Worm (Caenorhabditis elegans) whole organism, L1 larva: ENCODE results near the gene nhr-170.

ENCODE experiments used
- C34B4.2 ChIP-seq: sonication (generic microtip); optimal IDR thresholded peaks from 2 replicates; lab custom pipeline; 2017; ENCODE audit warnings: mild to moderate bottlenecking, missing genetic modification characterization, missing compliant biosample characterization
- Y116A8C.19 ChIP-seq: sonication (generic microtip); optimal IDR thresholded peaks from 2 replicates; lab custom pipeline; 2016; ENCODE audit warnings: missing compliant biosample characterization, missing genetic modification characterization, borderline replicate concordance
- ama-1 ChIP-seq: fragments of 150-350 bp; optimal IDR thresholded peaks from 2 replicates; lab custom pipeline; 2014
- blmp-1 ChIP-seq: fragments of 150-350 bp; optimal IDR thresholded peaks from 2 replicates; lab custom pipeline; 2014; ENCODE audit warnings: missing biosample characterization, missing genetic modification characterization
- ceh-82 ChIP-seq, 3 experiments: fragments of 150-350 bp in 1 of 3; sonication (generic microtip) in 2 of 3; optimal IDR thresholded peaks; 2 replicates each; lab custom pipeline; 2014 to 2017; ENCODE audit warnings: missing biosample characterization in 3 of 3, missing genetic modification characterization in 3 of 3
- ceh-88 ChIP-seq: fragments of 200-800 bp; sonication (Bioruptor generic); IDR thresholded peaks from 2 replicates; pipeline ENCODE4 v1.3.6; 2022; ENCODE audit warnings: missing genetic modification characterization, missing compliant biosample characterization
- dsc-1 ChIP-seq: sonication (generic microtip); optimal IDR thresholded peaks from 2 replicates; lab custom pipeline; 2016; ENCODE audit warnings: mild to moderate bottlenecking, missing genetic modification characterization, missing compliant biosample characterization
- efl-1 ChIP-seq, 4 experiments: fragments of 150-350 bp; optimal IDR thresholded peaks in 3 of 4; peaks in 1 of 4; 1 replicate in 1 of 4; 2 replicates in 3 of 4; lab custom pipeline; 2014; ENCODE audit warnings: missing biosample characterization in 2 of 4, missing genetic modification characterization in 2 of 4, missing genetic modification reagents in 2 of 4
- efl-3 ChIP-seq: fragments of 200-800 bp; sonication (Bioruptor generic); optimal IDR thresholded peaks from 2 replicates; lab custom pipeline; 2018; ENCODE audit warnings: mild to moderate bottlenecking, missing genetic modification characterization, missing compliant biosample characterization
- egl-27 ChIP-seq, 2 experiments: fragments of 150-350 bp in 1 of 2; sonication (generic microtip); optimal IDR thresholded peaks; 3 replicates each; lab custom pipeline; 2017 to 2018; ENCODE audit warnings: missing biosample characterization in 2 of 2, missing genetic modification characterization in 2 of 2, missing genetic modification reagents in 2 of 2
- ets-5 ChIP-seq: fragments of 200-800 bp; sonication (Bioruptor generic); IDR thresholded peaks from 2 replicates; pipeline ENCODE4 v1.3.6; 2022; ENCODE audit warnings: missing genetic modification characterization, missing compliant biosample characterization
- fkh-10 ChIP-seq: sonication (generic microtip); optimal IDR thresholded peaks from 2 replicates; lab custom pipeline; 2017; ENCODE audit warnings: missing biosample characterization, missing genetic modification reagents, missing genetic modification characterization
- fkh-8 ChIP-seq: sonication (generic microtip); optimal IDR thresholded peaks from 2 replicates; lab custom pipeline; 2016; ENCODE audit warnings: mild to moderate bottlenecking, missing genetic modification characterization, missing compliant biosample characterization
- fos-1 ChIP-seq: fragments of 150-350 bp; optimal IDR thresholded peaks from 2 replicates; lab custom pipeline; 2014; ENCODE audit warnings: missing biosample characterization, missing genetic modification characterization
- hlh-17 ChIP-seq: fragments of 200-800 bp; sonication (Bioruptor generic); optimal IDR thresholded peaks from 2 replicates; lab custom pipeline; 2018; ENCODE audit warnings: missing genetic modification characterization, mild to moderate bottlenecking, missing compliant biosample characterization, moderate library complexity, borderline replicate concordance
- isw-1 ChIP-seq: fragments of 200-800 bp; sonication (Bioruptor generic); IDR thresholded peaks from 2 replicates; pipeline ENCODE4 v1.3.6; 2022; ENCODE audit warnings: missing genetic modification characterization, missing compliant biosample characterization
- jun-1 ChIP-seq: fragments of 150-350 bp; optimal IDR thresholded peaks from 2 replicates; lab custom pipeline; 2014; ENCODE audit warnings: missing biosample characterization, missing genetic modification reagents, missing genetic modification characterization
- lin-13 ChIP-seq: fragments of 150-350 bp; optimal IDR thresholded peaks from 2 replicates; lab custom pipeline; 2014; ENCODE audit warnings: missing biosample characterization, missing genetic modification reagents, missing genetic modification characterization
- lin-14 ChIP-seq: fragments of 200-800 bp; sonication (Bioruptor generic); optimal IDR thresholded peaks from 2 replicates; lab custom pipeline; 2018; ENCODE audit warnings: mild to moderate bottlenecking, missing genetic modification characterization, moderate library complexity, missing compliant biosample characterization
- lin-15B ChIP-seq: fragments of 150-350 bp; sonication (generic microtip); optimal IDR thresholded peaks from 3 replicates; lab custom pipeline; 2014; ENCODE audit warnings: missing biosample characterization, missing genetic modification characterization
- lin-35 ChIP-seq, 2 experiments: fragments of 150-350 bp; optimal IDR thresholded peaks; 2 replicates each; lab custom pipeline; 2014; ENCODE audit warnings: missing biosample characterization in 2 of 2, missing genetic modification characterization in 2 of 2, missing genetic modification reagents in 2 of 2
- lin-39 ChIP-seq: fragments of 150-350 bp; optimal IDR thresholded peaks from 2 replicates; lab custom pipeline; 2014; ENCODE audit warnings: missing biosample characterization, missing genetic modification reagents, missing genetic modification characterization
- lir-3 ChIP-seq: sonication (generic microtip); optimal IDR thresholded peaks from 2 replicates; lab custom pipeline; 2016; ENCODE audit warnings: mild to moderate bottlenecking, missing genetic modification characterization, moderate library complexity, missing compliant biosample characterization; ENCODE audit not compliant: poor library complexity
- lsy-2 ChIP-seq, 2 experiments: fragments of 150-350 bp; optimal IDR thresholded peaks; 2 replicates each; lab custom pipeline; 2014; ENCODE audit warnings: missing biosample characterization in 2 of 2, missing genetic modification characterization in 2 of 2
- mdl-1 ChIP-seq, 2 experiments: fragments of 150-350 bp; optimal IDR thresholded peaks; 2 replicates each; lab custom pipeline; 2014 to 2017; ENCODE audit warnings: missing biosample characterization in 2 of 2, missing genetic modification characterization in 2 of 2, inconsistent platforms in 1 of 2
- nhr-19 ChIP-seq: fragments of 200-800 bp; sonication (Bioruptor generic); conservative IDR thresholded peaks from 2 replicates; pipeline ENCODE4 v1.3.6; 2022; ENCODE audit warnings: missing genetic modification characterization, missing compliant biosample characterization
- nhr-20 ChIP-seq: sonication (generic microtip); optimal IDR thresholded peaks from 2 replicates; lab custom pipeline; 2016; ENCODE audit warnings: mild to moderate bottlenecking, missing genetic modification characterization, missing compliant biosample characterization
- nhr-237 ChIP-seq: fragments of 150-350 bp; optimal IDR thresholded peaks from 2 replicates; lab custom pipeline; 2014; ENCODE audit warnings: missing biosample characterization, missing genetic modification characterization
- nhr-28 ChIP-seq: fragments of 150-350 bp; optimal IDR thresholded peaks from 2 replicates; lab custom pipeline; 2014; ENCODE audit warnings: missing biosample characterization, missing genetic modification characterization
- nhr-47 ChIP-seq: sonication (generic microtip); optimal IDR thresholded peaks from 2 replicates; lab custom pipeline; 2016; ENCODE audit warnings: mild to moderate bottlenecking, missing genetic modification characterization, moderate library complexity, missing compliant biosample characterization
- nhr-71 ChIP-seq: sonication (generic microtip); optimal IDR thresholded peaks from 2 replicates; lab custom pipeline; 2016; ENCODE audit warnings: mild to moderate bottlenecking, missing genetic modification characterization, moderate library complexity, missing compliant biosample characterization
- nhr-84 ChIP-seq: sonication (generic microtip); optimal IDR thresholded peaks from 2 replicates; lab custom pipeline; 2017; ENCODE audit warnings: missing biosample characterization, missing genetic modification characterization
- pax-3 ChIP-seq: fragments of 200-800 bp; sonication (Bioruptor generic); optimal IDR thresholded peaks from 2 replicates; lab custom pipeline; 2018; ENCODE audit warnings: mild to moderate bottlenecking, missing genetic modification characterization, moderate library complexity, missing compliant biosample characterization
- skn-1 ChIP-seq: fragments of 150-350 bp; optimal IDR thresholded peaks from 2 replicates; lab custom pipeline; 2014; ENCODE audit warnings: missing biosample characterization, missing genetic modification characterization
- snpc-4 ChIP-seq: fragments of 150-350 bp; optimal IDR thresholded peaks from 2 replicates; lab custom pipeline; 2014; ENCODE audit warnings: missing biosample characterization, missing genetic modification characterization
- sox-4 ChIP-seq: sonication (generic microtip); optimal IDR thresholded peaks from 2 replicates; lab custom pipeline; 2016; ENCODE audit warnings: missing genetic modification characterization, missing compliant biosample characterization
- sup-37 ChIP-seq: fragments of 200-800 bp; sonication (Bioruptor generic); optimal IDR thresholded peaks from 2 replicates; lab custom pipeline; 2018; ENCODE audit warnings: mild to moderate bottlenecking, missing genetic modification characterization, missing compliant biosample characterization
- tbx-2 ChIP-seq: sonication (generic microtip); optimal IDR thresholded peaks from 2 replicates; lab custom pipeline; 2016; ENCODE audit warnings: missing genetic modification characterization, missing compliant biosample characterization
- tlp-1 ChIP-seq: fragments of 150-350 bp; optimal IDR thresholded peaks from 2 replicates; lab custom pipeline; 2014; ENCODE audit warnings: missing biosample characterization, missing genetic modification characterization
- unc-130 ChIP-seq: fragments of 150-350 bp; optimal IDR thresholded peaks from 2 replicates; lab custom pipeline; 2017; ENCODE audit warnings: missing biosample characterization, missing genetic modification characterization, inconsistent platforms
- zip-4 ChIP-seq: fragments of 200-800 bp; sonication (Bioruptor generic); optimal IDR thresholded peaks from 2 replicates; lab custom pipeline; 2018; ENCODE audit warnings: mild to moderate bottlenecking, missing genetic modification characterization, moderate library complexity, missing compliant biosample characterization

nhr-170 gene

ce11 chrV:18790658-18791057, 10.0 kb downstream of the nhr-170 start, which contains the start of gene nhr-231:
TSS of gene nhr-231 (plus strand) at chrV:18790958.
- TF ChIP-seq hlh-17 (GFP tag; lab: Kevin White, UChicago) (no peak), lsy-2 (tag; optimal IDR thresholded peaks at IDR 0.05; lab: Kevin White, UChicago) (no peak), mdl-1 (tag; optimal IDR thresholded peaks at IDR 0.05; lab: Kevin White, UChicago) (no peak), nhr-71 (tag; lab: Kevin White, UChicago) (no peak), sup-37 (GFP tag; lab: Kevin White, UChicago) (no peak), isw-1 (GFP tag; lab: Robert Waterston, UW) (no peak), ama-1 (no peak), lin-14 (no peak), nhr-28 (no peak), fos-1 (tag; lab: Kevin White, UChicago) (no peak)
- TF ChIP-seq, all 84 proteins: peak for 0

ce11 chrV:18787417-18787918, 13.2 kb downstream of the nhr-170 start, which contains the start of gene Y17D7B.2:
TSS of gene Y17D7B.2 (plus strand) at chrV:18787739.
- TF ChIP-seq egl-27 (tag; optimal IDR thresholded peaks at IDR 0.05; lab: Kevin White, UChicago) (no peak), lin-35 (GFP tag; optimal IDR thresholded peaks at IDR 0.05; lab: Kevin White, UChicago) (no peak), zip-4 (GFP tag; lab: Kevin White, UChicago) (peak; percentile 36), snpc-4 (no peak)

ce11 chrV:18786694-18787093, 13.9 kb downstream of the nhr-170 start, which contains the start of gene Y17D7B.3:
TSS of gene Y17D7B.3 (minus strand) at chrV:18786794.
- TF ChIP-seq ama-1 (no peak), unc-130 (tag; lab: Kevin White, UChicago) (no peak), lin-15B (tag; lab: Kevin White, UChicago) (no peak), fkh-10 (GFP tag; lab: Kevin White, UChicago) (no peak), efl-3 (GFP tag; lab: Kevin White, UChicago) (no peak), lin-39 (tag; lab: Kevin White, UChicago) (no peak), lin-13 (GFP tag; lab: Kevin White, UChicago) (no peak), ceh-82 (tag; optimal IDR thresholded peaks at IDR 0.05; lab: Kevin White, UChicago) (no peak), C34B4.2 (tag; lab: Kevin White, UChicago) (no peak), Y116A8C.19 (tag; lab: Kevin White, UChicago) (no peak), nhr-84 (tag; lab: Kevin White, UChicago) (no peak), ceh-88 (GFP tag; lab: Robert Waterston, UW) (no peak), blmp-1 (no peak)

ce11 chrV:18783474-18783873, 17.2 kb downstream of the nhr-170 start, which contains the start of gene Y17D7B.10:
TSS of gene Y17D7B.10 (plus strand) at chrV:18783716.
- no peak for TF ChIP-seq tbx-2 (tag; lab: Kevin White, UChicago)
- TF ChIP-seq egl-27 (tag; optimal IDR thresholded peaks at IDR 0.05; lab: Kevin White, UChicago) = no peak
- no peak for TF ChIP-seq tlp-1 (tag; lab: Kevin White, UChicago)
- TF ChIP-seq dsc-1 (tag; lab: Kevin White, UChicago) = peak; percentile 25
- TF ChIP-seq nhr-19 (GFP tag; lab: Robert Waterston, UW) = no peak
- TF ChIP-seq nhr-237 (tag; lab: Kevin White, UChicago) = no peak
- no peak for TF ChIP-seq jun-1 (tag; lab: Kevin White, UChicago)
- peak; percentile 64 for TF ChIP-seq fkh-8
- TF ChIP-seq efl-1 (optimal IDR thresholded peaks at IDR 0.05; lab: Kevin White, UChicago) = no peak
- peak in 1 of 2 experiments; percentile 89 for TF ChIP-seq efl-1 (GFP tag; optimal IDR thresholded peaks at IDR 0.05 in 1 of 2; lab: Kevin White, UChicago)
- TF ChIP-seq nhr-47 = peak; percentile 35
- no peak for TF ChIP-seq nhr-84 (tag; lab: Kevin White, UChicago)
- no peak for TF ChIP-seq pax-3 (tag; lab: Kevin White, UChicago)
- TF ChIP-seq nhr-20 (tag; lab: Kevin White, UChicago) = no peak
- no peak for TF ChIP-seq ets-5 (GFP tag; lab: Robert Waterston, UW)
- TF ChIP-seq fkh-10 (GFP tag; lab: Kevin White, UChicago) = no peak
- no peak for TF ChIP-seq nhr-28
- no peak for TF ChIP-seq skn-1
- TF ChIP-seq C34B4.2 (tag; lab: Kevin White, UChicago) = no peak
- TF ChIP-seq lin-14 = no peak
- TF ChIP-seq ama-1 = no peak
- TF ChIP-seq lir-3 = no peak
- TF ChIP-seq sox-4 (tag; lab: Kevin White, UChicago) = peak; percentile 1
